Fruit fly (Drosophila melanogaster) whole organism, embryonic: ENCODE measurements around the gene CG14252.

ENCODE experiments used
- Atf-2 ChIP-seq: fragments of 200-800 bp; sonication (Bioruptor generic); optimal IDR thresholded peaks from 2 replicates; lab custom pipeline; 2016; ENCODE audit warnings: missing biosample characterization, missing genetic modification characterization
- Atf6 ChIP-seq: fragments of 200-800 bp; sonication (Bioruptor generic); IDR thresholded peaks from 2 replicates; pipeline ENCODE4 v1.3.6; 2022; ENCODE audit warnings: missing biosample characterization, missing genetic modification characterization
- CG10147 ChIP-seq: fragments of 200-800 bp; sonication (Bioruptor generic); optimal IDR thresholded peaks from 2 replicates; lab custom pipeline; 2019; ENCODE audit warnings: missing biosample characterization, mild to moderate bottlenecking, missing genetic modification characterization, moderate library complexity
- CG10267 ChIP-seq: fragments of 200-800 bp; sonication (Bioruptor generic); optimal IDR thresholded peaks from 2 replicates; lab custom pipeline; 2018; ENCODE audit warnings: missing biosample characterization, mild to moderate bottlenecking, missing genetic modification characterization, moderate library complexity
- CG10979 ChIP-seq: fragments of 200-800 bp; sonication (Bioruptor generic); optimal IDR thresholded peaks from 2 replicates; lab custom pipeline; 2018; ENCODE audit warnings: missing biosample characterization, mild to moderate bottlenecking, missing genetic modification characterization, moderate library complexity
- CG11695 ChIP-seq: fragments of 200-800 bp; sonication (Bioruptor generic); IDR thresholded peaks from 3 replicates; pipeline ENCODE4 v1.3.6; 2022; ENCODE audit warnings: missing biosample characterization, missing genetic modification characterization
- CG12155 ChIP-seq: fragments of 200-800 bp; sonication (Bioruptor generic); optimal IDR thresholded peaks from 3 replicates; lab custom pipeline; 2016; ENCODE audit warnings: missing biosample characterization, missing genetic modification characterization
- CG14441 ChIP-seq: fragments of 200-800 bp; sonication (Bioruptor generic); IDR thresholded peaks from 2 replicates; pipeline ENCODE4 v1.3.6; 2022; ENCODE audit warnings: missing biosample characterization, missing genetic modification characterization
- CG16813 ChIP-seq: fragments of 200-800 bp; sonication (Bioruptor generic); IDR thresholded peaks from 3 replicates; pipeline ENCODE4 v1.3.6; 2022; ENCODE audit warnings: missing biosample characterization, missing genetic modification characterization; ENCODE audit not compliant: partially characterized antibody
- CG18599 ChIP-seq: fragments of 200-800 bp; sonication (Bioruptor generic); optimal IDR thresholded peaks from 3 replicates; lab custom pipeline; 2017; ENCODE audit warnings: missing biosample characterization, missing genetic modification characterization, mild to moderate bottlenecking, moderate library complexity, missing genetic modification reagents
- CG5180 ChIP-seq: fragments of 200-800 bp; sonication (Bioruptor generic); optimal IDR thresholded peaks from 3 replicates; lab custom pipeline; 2017; ENCODE audit warnings: missing biosample characterization, missing genetic modification characterization, mild to moderate bottlenecking, moderate library complexity, missing genetic modification reagents
- CG8281 ChIP-seq: fragments of 200-800 bp; sonication (Bioruptor generic); optimal IDR thresholded peaks from 2 replicates; lab custom pipeline; 2018; ENCODE audit warnings: missing biosample characterization, mild to moderate bottlenecking, missing genetic modification characterization, moderate library complexity
- CG8765 ChIP-seq: fragments of 200-800 bp; sonication (Bioruptor generic); IDR thresholded peaks from 2 replicates; pipeline ENCODE4 v1.3.6; 2022; ENCODE audit warnings: missing biosample characterization, missing genetic modification characterization
- CG9609 ChIP-seq: fragments of 200-800 bp; sonication (Bioruptor generic); optimal IDR thresholded peaks from 3 replicates; lab custom pipeline; 2016; ENCODE audit warnings: missing biosample characterization, missing genetic modification characterization
- CG9876 ChIP-seq: fragments of 200-800 bp; sonication (Bioruptor generic); optimal IDR thresholded peaks from 2 replicates; lab custom pipeline; 2016; ENCODE audit warnings: missing biosample characterization, missing genetic modification characterization
- Deaf1 ChIP-seq: fragments of 200-800 bp; optimal IDR thresholded peaks from 3 replicates; lab custom pipeline; 2019; ENCODE audit warnings: missing biosample characterization, mild to moderate bottlenecking, missing genetic modification characterization, moderate library complexity
- Dll ChIP-seq: fragments of 200-800 bp; sonication (Bioruptor generic); IDR thresholded peaks from 4 replicates; pipeline ENCODE4 v1.3.6; 2022; ENCODE audit warnings: missing biosample characterization, missing genetic modification characterization; ENCODE audit not compliant: partially characterized antibody
- HHEX ChIP-seq: fragments of 200-800 bp; sonication (Bioruptor generic); optimal IDR thresholded peaks from 3 replicates; lab custom pipeline; 2017; ENCODE audit warnings: missing biosample characterization, mild to moderate bottlenecking, missing genetic modification characterization, missing genetic modification reagents
- HLH3B ChIP-seq: fragments of 200-800 bp; sonication (Bioruptor generic); IDR thresholded peaks from 2 replicates; pipeline ENCODE4 v1.3.6; 2022; ENCODE audit warnings: missing biosample characterization, missing genetic modification characterization
- Hr3 ChIP-seq: fragments of 200-800 bp; sonication (Bioruptor generic); optimal IDR thresholded peaks from 3 replicates; lab custom pipeline; 2016; ENCODE audit warnings: missing biosample characterization, missing genetic modification characterization
- Hsf ChIP-seq: fragments of 200-800 bp; sonication (Bioruptor generic); optimal IDR thresholded peaks from 3 replicates; lab custom pipeline; 2016; ENCODE audit warnings: missing biosample characterization, missing genetic modification characterization
- Max ChIP-seq: fragments of 200-800 bp; sonication (Bioruptor generic); optimal IDR thresholded peaks from 2 replicates; lab custom pipeline; 2016; ENCODE audit warnings: missing biosample characterization, mild to moderate bottlenecking, missing genetic modification characterization
- Neu2 ChIP-seq: fragments of 200-800 bp; sonication (Bioruptor generic); optimal IDR thresholded peaks from 3 replicates; lab custom pipeline; 2016; ENCODE audit warnings: missing biosample characterization, missing genetic modification characterization, borderline replicate concordance
- Ptx1 ChIP-seq: fragments of 200-800 bp; sonication (Bioruptor generic); IDR thresholded peaks from 2 replicates; pipeline ENCODE4 v1.3.6; 2022; ENCODE audit warnings: missing biosample characterization, missing genetic modification characterization
- Sox102F ChIP-seq: fragments of 200-800 bp; sonication (Bioruptor generic); optimal IDR thresholded peaks from 2 replicates; lab custom pipeline; 2018; ENCODE audit warnings: missing biosample characterization, mild to moderate bottlenecking, missing genetic modification characterization, moderate library complexity
- Ssrp ChIP-seq: fragments of 200-800 bp; sonication (Bioruptor generic); optimal IDR thresholded peaks from 2 replicates; lab custom pipeline; 2018; ENCODE audit warnings: missing biosample characterization, mild to moderate bottlenecking, missing genetic modification characterization, moderate library complexity
- Stat92E ChIP-seq, 3 experiments: fragments of >200 bp in 2 of 3; fragments of 200-800 bp in 1 of 3; sonication (Bioruptor generic) in 1 of 3; optimal IDR thresholded peaks; 2 replicates each; lab custom pipeline; 2017 to 2019; ENCODE audit warnings: missing biosample characterization in 3 of 3, missing genetic modification characterization in 3 of 3, mild to moderate bottlenecking in 1 of 3, moderate library complexity in 1 of 3
- bab2 ChIP-seq: fragments of 200-800 bp; sonication (Bioruptor generic); optimal IDR thresholded peaks from 2 replicates; lab custom pipeline; 2016; ENCODE audit warnings: missing biosample characterization, missing genetic modification characterization
- caup ChIP-seq: fragments of 200-800 bp; sonication (Bioruptor generic); optimal IDR thresholded peaks from 3 replicates; lab custom pipeline; 2017; ENCODE audit warnings: missing biosample characterization, mild to moderate bottlenecking, missing genetic modification characterization, moderate library complexity; ENCODE audit not compliant: severe bottlenecking
- chinmo ChIP-seq: fragments of 200-800 bp; sonication (Bioruptor generic); IDR thresholded peaks from 4 replicates; pipeline ENCODE4 v1.3.6; 2022; ENCODE audit warnings: missing biosample characterization, missing genetic modification characterization; ENCODE audit not compliant: partially characterized antibody
- corto ChIP-seq: fragments of 200-800 bp; sonication (Bioruptor generic); optimal IDR thresholded peaks from 2 replicates; lab custom pipeline; 2016; ENCODE audit warnings: missing biosample characterization, mild to moderate bottlenecking, missing genetic modification characterization, moderate library complexity
- crc ChIP-seq: fragments of 200-800 bp; sonication (Bioruptor generic); optimal IDR thresholded peaks from 2 replicates; lab custom pipeline; 2016; ENCODE audit warnings: missing biosample characterization, missing genetic modification characterization
- dmrt99B ChIP-seq: fragments of 200-800 bp; sonication (Bioruptor generic); optimal IDR thresholded peaks from 2 replicates; lab custom pipeline; 2018; ENCODE audit warnings: missing biosample characterization, mild to moderate bottlenecking, missing genetic modification characterization, moderate library complexity
- en ChIP-seq: fragments of 200-800 bp; sonication (Bioruptor generic); optimal IDR thresholded peaks from 2 replicates; lab custom pipeline; 2016; ENCODE audit warnings: missing biosample characterization, missing genetic modification characterization
- nmo ChIP-seq: fragments of 200-800 bp; sonication (Bioruptor generic); optimal IDR thresholded peaks from 2 replicates; lab custom pipeline; 2018; ENCODE audit warnings: missing biosample characterization, mild to moderate bottlenecking, missing genetic modification characterization, moderate library complexity
- scrt ChIP-seq: fragments of 200-800 bp; sonication (Bioruptor generic); optimal IDR thresholded peaks from 2 replicates; lab custom pipeline; 2018; ENCODE audit warnings: missing biosample characterization, mild to moderate bottlenecking, missing genetic modification characterization, moderate library complexity
- sr ChIP-seq: fragments of 200-800 bp; sonication (Bioruptor generic); IDR thresholded peaks from 3 replicates; pipeline ENCODE4 v1.3.6; 2022; ENCODE audit warnings: missing biosample characterization, missing genetic modification characterization
- sug ChIP-seq: fragments of 200-800 bp; optimal IDR thresholded peaks from 2 replicates; lab custom pipeline; 2019; ENCODE audit warnings: missing biosample characterization, mild to moderate bottlenecking, missing genetic modification characterization, moderate library complexity
- tup ChIP-seq: fragments of 200-800 bp; sonication (Bioruptor generic); optimal IDR thresholded peaks from 2 replicates; lab custom pipeline; 2016; ENCODE audit warnings: missing biosample characterization, mild to moderate bottlenecking, missing genetic modification characterization, moderate library complexity
- unc-4 ChIP-seq: fragments of 200-800 bp; sonication (Bioruptor generic); IDR thresholded peaks from 2 replicates; pipeline ENCODE4 v1.3.6; 2022; ENCODE audit warnings: missing biosample characterization, missing genetic modification characterization; ENCODE audit not compliant: partially characterized antibody
- zfh2 ChIP-seq: fragments of 200-800 bp; sonication (Bioruptor generic); optimal IDR thresholded peaks from 2 replicates; lab custom pipeline; 2016; ENCODE audit warnings: missing biosample characterization, missing genetic modification characterization

Gene CG14252

dm6 chr3R:26937423-26937822 lies 7.9 kb upstream of the CG14252 start (continued):
- peak; percentile 50 for TF ChIP-seq CG10147 (GFP tag; lab: Kevin White, UChicago)
- peak; percentile 5 for TF ChIP-seq CG10267 (tag; lab: Kevin White, UChicago)
- peak; percentile 35 for TF ChIP-seq caup
- TF ChIP-seq CG9876 = peak; percentile 10
- peak; percentile 16 for TF ChIP-seq crc (GFP tag; lab: Kevin White, UChicago)
- TF ChIP-seq corto (GFP tag; lab: Kevin White, UChicago) = no peak
- peak; percentile 19; the same call in 1 of the 2 replicates for TF ChIP-seq HLH3B (GFP tag; lab: Robert Waterston, UW)
- no peak for TF ChIP-seq en (GFP tag; lab: Kevin White, UChicago)
- TF ChIP-seq sr (GFP tag; lab: Robert Waterston, UW) = no peak
- TF ChIP-seq bab2 (GFP tag; lab: Kevin White, UChicago) = peak; percentile 48
- TF ChIP-seq dmrt99B (tag; lab: Kevin White, UChicago) = peak; percentile 75
- TF ChIP-seq CG18599 (GFP tag; lab: Kevin White, UChicago) = peak; percentile 48
- no peak for TF ChIP-seq chinmo (GFP tag; lab: Robert Waterston, UW)
- peak; percentile 61 for TF ChIP-seq Ptx1 (GFP tag; lab: Robert Waterston, UW)
- peak; percentile 69 for TF ChIP-seq Sox102F (GFP tag; lab: Kevin White, UChicago)
- no peak for TF ChIP-seq unc-4 (GFP tag; lab: Robert Waterston, UW)
- no peak for TF ChIP-seq Neu2 (GFP tag; lab: Kevin White, UChicago)
- TF ChIP-seq Stat92E (GFP tag; optimal IDR thresholded peaks at IDR 0.05; lab: Kevin White, UChicago) = no peak
- TF ChIP-seq Dll = no peak
- peak; percentile 7 for TF ChIP-seq CG8281 (tag; lab: Kevin White, UChicago)
- peak; percentile 23 for TF ChIP-seq CG12155 (GFP tag; lab: Kevin White, UChicago)
- TF ChIP-seq CG10979 (tag; lab: Kevin White, UChicago) = peak; percentile 50
- TF ChIP-seq Atf-2 (GFP tag; lab: Kevin White, UChicago) = peak; percentile 20
- TF ChIP-seq sug = peak; percentile 69
- peak; percentile 22 for TF ChIP-seq scrt (GFP tag; lab: Kevin White, UChicago)
- TF ChIP-seq Hsf (GFP tag; lab: Kevin White, UChicago) = peak; percentile 50
- TF ChIP-seq tup = no peak
- TF ChIP-seq Ssrp = peak; percentile 53
- TF ChIP-seq HHEX (GFP tag; lab: Kevin White, UChicago) = peak; percentile 52
- TF ChIP-seq CG11695 (GFP tag; lab: Robert Waterston, UW) = 0 out of 3 replicates have a peak, but pooled peaks have one; percentile 10
- peak; percentile 31 for TF ChIP-seq Hr3 (GFP tag; lab: Kevin White, UChicago)
- TF ChIP-seq Max = peak; percentile 18
- peak; percentile 39 for TF ChIP-seq CG9609 (GFP tag; lab: Kevin White, UChicago)
- no peak for TF ChIP-seq Deaf1 (tag; lab: Kevin White, UChicago)
- TF ChIP-seq CG16813 (GFP tag; lab: Robert Waterston, UW) = no peak
- TF ChIP-seq nmo (GFP tag; lab: Kevin White, UChicago) = peak; percentile 65
- no peak for TF ChIP-seq CG8765
- TF ChIP-seq CG14441 (GFP tag; lab: Robert Waterston, UW) = peak; percentile 31
- TF ChIP-seq Atf6 = no peak
- peak; percentile 4 for TF ChIP-seq zfh2 (GFP tag; lab: Kevin White, UChicago)
- TF ChIP-seq CG5180 (GFP tag; lab: Kevin White, UChicago) = peak; percentile 68
- TF ChIP-seq, all 482 proteins: peak for 161
